Fruit fly (Drosophila melanogaster) whole organism, embryonic: Measurements from ENCODE around the gene CG9483.

Experiments
- Atf6 ChIP-seq: fragments of 200-800 bp; sonication (Bioruptor generic); IDR thresholded peaks from 2 replicates; pipeline ENCODE4 v1.3.6; 2022; ENCODE audit warnings: missing biosample characterization, missing genetic modification characterization
- CG10565 ChIP-seq: fragments of 200-800 bp; sonication (Bioruptor generic); optimal IDR thresholded peaks from 3 replicates; lab custom pipeline; 2016; ENCODE audit warnings: missing biosample characterization, mild to moderate bottlenecking, missing genetic modification characterization
- CG10979 ChIP-seq: fragments of 200-800 bp; sonication (Bioruptor generic); optimal IDR thresholded peaks from 2 replicates; lab custom pipeline; 2018; ENCODE audit warnings: missing biosample characterization, mild to moderate bottlenecking, missing genetic modification characterization, moderate library complexity
- CG11085 ChIP-seq: fragments of 200-800 bp; sonication (Bioruptor generic); IDR thresholded peaks from 2 replicates; pipeline ENCODE4 v1.3.6; 2022; ENCODE audit warnings: missing biosample characterization, missing genetic modification characterization
- CG11247 ChIP-seq: fragments of 200-800 bp; sonication (Bioruptor generic); IDR thresholded peaks from 2 replicates; pipeline ENCODE4 v1.3.6; 2022; ENCODE audit warnings: missing biosample characterization, missing genetic modification characterization
- CG13424 ChIP-seq: fragments of 200-800 bp; sonication (Bioruptor generic); optimal IDR thresholded peaks from 2 replicates; lab custom pipeline; 2019; ENCODE audit warnings: missing biosample characterization, mild to moderate bottlenecking, missing genetic modification characterization, moderate library complexity
- CG14860 ChIP-seq: fragments of 200-800 bp; sonication (Bioruptor generic); IDR thresholded peaks from 3 replicates; pipeline ENCODE4 v1.3.6; 2022; ENCODE audit warnings: missing biosample characterization, missing genetic modification characterization; ENCODE audit not compliant: partially characterized antibody
- CG15073 ChIP-seq: fragments of 200-800 bp; sonication (Bioruptor generic); optimal IDR thresholded peaks from 2 replicates; lab custom pipeline; 2016; ENCODE audit warnings: missing biosample characterization, missing genetic modification characterization
- CG1603 ChIP-seq: fragments of 200-800 bp; sonication (Bioruptor generic); optimal IDR thresholded peaks from 2 replicates; lab custom pipeline; 2019; ENCODE audit warnings: missing biosample characterization, mild to moderate bottlenecking, missing genetic modification characterization, moderate library complexity
- CG16815 ChIP-seq: fragments of 200-800 bp; sonication (Bioruptor generic); optimal IDR thresholded peaks from 3 replicates; lab custom pipeline; 2017; ENCODE audit warnings: missing biosample characterization, mild to moderate bottlenecking, missing genetic modification characterization
- CG17361 ChIP-seq: fragments of 200-800 bp; sonication (Bioruptor generic); IDR thresholded peaks from 3 replicates; pipeline ENCODE4 v1.3.6; 2022; ENCODE audit warnings: missing biosample characterization, missing genetic modification characterization
- CG17568 ChIP-seq: fragments of 200-800 bp; sonication (Bioruptor generic); optimal IDR thresholded peaks from 2 replicates; lab custom pipeline; 2018; ENCODE audit warnings: missing biosample characterization, mild to moderate bottlenecking, missing genetic modification characterization, moderate library complexity
- CG1832 ChIP-seq: fragments of 200-800 bp; sonication (Bioruptor generic); optimal IDR thresholded peaks from 2 replicates; lab custom pipeline; 2017; ENCODE audit warnings: missing biosample characterization, mild to moderate bottlenecking, missing genetic modification characterization, inconsistent platforms
- CG2116 ChIP-seq: fragments of 200-800 bp; sonication (Bioruptor generic); optimal IDR thresholded peaks from 3 replicates; lab custom pipeline; 2018; ENCODE audit warnings: missing biosample characterization, mild to moderate bottlenecking, missing genetic modification characterization
- CG3065 ChIP-seq: fragments of 200-800 bp; sonication (Bioruptor generic); optimal IDR thresholded peaks from 2 replicates; lab custom pipeline; 2016; ENCODE audit warnings: missing biosample characterization, missing genetic modification characterization
- CG4617 ChIP-seq: fragments of 200-800 bp; sonication (Bioruptor generic); optimal IDR thresholded peaks from 3 replicates; lab custom pipeline; 2016; ENCODE audit warnings: missing biosample characterization, missing genetic modification characterization, borderline replicate concordance
- CG6654 ChIP-seq: fragments of 200-800 bp; sonication (Bioruptor generic); optimal IDR thresholded peaks from 2 replicates; lab custom pipeline; 2017; ENCODE audit warnings: missing biosample characterization, mild to moderate bottlenecking, missing genetic modification characterization
- CG7372 ChIP-seq: fragments of 200-800 bp; sonication (Bioruptor generic); IDR thresholded peaks from 2 replicates; pipeline ENCODE4 v1.3.6; 2022; ENCODE audit warnings: missing biosample characterization, missing genetic modification characterization
- CG8478 ChIP-seq: fragments of >200 bp; optimal IDR thresholded peaks from 2 replicates; lab custom pipeline; 2018
- CG9797 ChIP-seq: fragments of 200-800 bp; sonication (Bioruptor generic); optimal IDR thresholded peaks from 3 replicates; lab custom pipeline; 2018; ENCODE audit warnings: missing biosample characterization, mild to moderate bottlenecking, missing genetic modification characterization
- Camta ChIP-seq: fragments of 200-800 bp; sonication (Bioruptor generic); optimal IDR thresholded peaks from 2 replicates; lab custom pipeline; 2016; ENCODE audit warnings: missing biosample characterization, missing genetic modification characterization
- D19A ChIP-seq: fragments of 200-800 bp; optimal IDR thresholded peaks from 3 replicates; lab custom pipeline; 2019; ENCODE audit warnings: missing biosample characterization, mild to moderate bottlenecking, missing genetic modification characterization, moderate library complexity
- D19B ChIP-seq: fragments of 200-800 bp; sonication (Bioruptor generic); optimal IDR thresholded peaks from 2 replicates; lab custom pipeline; 2017; ENCODE audit warnings: missing biosample characterization, mild to moderate bottlenecking, missing genetic modification characterization
- Dip2 ChIP-seq: fragments of 200-800 bp; sonication (Bioruptor generic); IDR thresholded peaks from 2 replicates; pipeline ENCODE4 v1.3.6; 2022; ENCODE audit warnings: missing biosample characterization, missing genetic modification characterization
- Dp ChIP-seq: fragments of 200-800 bp; sonication (Bioruptor generic); optimal IDR thresholded peaks from 2 replicates; lab custom pipeline; 2018; ENCODE audit warnings: missing biosample characterization, mild to moderate bottlenecking, missing genetic modification characterization, moderate library complexity
- Gsc ChIP-seq: fragments of 200-800 bp; sonication (Bioruptor generic); IDR thresholded peaks from 2 replicates; pipeline ENCODE4 v1.3.6; 2022; ENCODE audit warnings: missing biosample characterization, missing genetic modification characterization
- HLH54F ChIP-seq: fragments of 200-800 bp; sonication (Bioruptor generic); optimal IDR thresholded peaks from 3 replicates; lab custom pipeline; 2016; ENCODE audit warnings: missing biosample characterization, missing genetic modification characterization
- Hmr ChIP-seq: fragments of 200-800 bp; sonication (Bioruptor generic); optimal IDR thresholded peaks from 3 replicates; lab custom pipeline; 2017; ENCODE audit warnings: mild to moderate bottlenecking, missing biosample characterization, missing genetic modification reagents, missing genetic modification characterization
- Hr51 ChIP-seq, 2 experiments: fragments of 200-800 bp; sonication (Bioruptor generic); optimal IDR thresholded peaks; 2 replicates in 1 of 2; 3 replicates in 1 of 2; lab custom pipeline; 2016 to 2018; ENCODE audit warnings: missing biosample characterization in 2 of 2, missing genetic modification characterization in 2 of 2, mild to moderate bottlenecking in 1 of 2, moderate library complexity in 1 of 2
- Mrtf ChIP-seq: fragments of 200-800 bp; sonication (Bioruptor generic); IDR thresholded peaks from 3 replicates; pipeline ENCODE4 v1.3.6; 2022; ENCODE audit warnings: missing biosample characterization, missing genetic modification characterization
- Nf-YC ChIP-seq: fragments of 200-800 bp; optimal IDR thresholded peaks from 3 replicates; lab custom pipeline; 2019; ENCODE audit warnings: missing biosample characterization, mild to moderate bottlenecking, missing genetic modification characterization, moderate library complexity
- PHDP ChIP-seq: fragments of 200-800 bp; sonication (Bioruptor generic); optimal IDR thresholded peaks from 3 replicates; lab custom pipeline; 2018; ENCODE audit warnings: missing biosample characterization, mild to moderate bottlenecking, missing genetic modification characterization, moderate library complexity
- Ptx1 ChIP-seq: fragments of 200-800 bp; sonication (Bioruptor generic); IDR thresholded peaks from 2 replicates; pipeline ENCODE4 v1.3.6; 2022; ENCODE audit warnings: missing biosample characterization, missing genetic modification characterization
- Sry-δ ChIP-seq: fragments of 200-800 bp; sonication (Bioruptor generic); optimal IDR thresholded peaks from 2 replicates; lab custom pipeline; 2016; ENCODE audit warnings: missing biosample characterization, missing genetic modification characterization
- Xbp1 ChIP-seq: fragments of 200-800 bp; sonication (Bioruptor generic); optimal IDR thresholded peaks from 3 replicates; lab custom pipeline; 2016; ENCODE audit warnings: missing biosample characterization, mild to moderate bottlenecking, missing genetic modification characterization
- cad ChIP-seq: fragments of >200 bp; optimal IDR thresholded peaks from 2 replicates; lab custom pipeline; 2017; ENCODE audit warnings: missing biosample characterization, missing genetic modification characterization
- chif ChIP-seq, 2 experiments: fragments of 200-800 bp; sonication (Bioruptor generic); optimal IDR thresholded peaks; 3 replicates each; lab custom pipeline; 2016; ENCODE audit warnings: missing biosample characterization in 2 of 2, missing genetic modification characterization in 2 of 2
- chinmo ChIP-seq: fragments of 200-800 bp; sonication (Bioruptor generic); IDR thresholded peaks from 4 replicates; pipeline ENCODE4 v1.3.6; 2022; ENCODE audit warnings: missing biosample characterization, missing genetic modification characterization; ENCODE audit not compliant: partially characterized antibody
- dan ChIP-seq: fragments of 200-800 bp; sonication (Bioruptor generic); IDR thresholded peaks from 2 replicates; pipeline ENCODE4 v1.3.6; 2022; ENCODE audit warnings: missing biosample characterization, missing genetic modification characterization
- gcm ChIP-seq: fragments of 200-800 bp; sonication (Bioruptor generic); optimal IDR thresholded peaks from 2 replicates; lab custom pipeline; 2019; ENCODE audit warnings: missing biosample characterization, mild to moderate bottlenecking, missing genetic modification characterization, moderate library complexity
- gsb-n ChIP-seq: fragments of 200-800 bp; sonication (Bioruptor generic); optimal IDR thresholded peaks from 3 replicates; lab custom pipeline; 2018; ENCODE audit warnings: missing biosample characterization, mild to moderate bottlenecking, missing genetic modification characterization
- h ChIP-seq: fragments of >200 bp; optimal IDR thresholded peaks from 2 replicates; lab custom pipeline; 2017
- hbn ChIP-seq: fragments of 200-800 bp; sonication (Bioruptor generic); IDR thresholded peaks from 2 replicates; pipeline ENCODE4 v1.3.6; 2022; ENCODE audit warnings: missing biosample characterization, missing genetic modification characterization; ENCODE audit not compliant: partially characterized antibody
- lmd ChIP-seq: fragments of 200-800 bp; sonication (Bioruptor generic); IDR thresholded peaks from 2 replicates; pipeline ENCODE4 v1.3.6; 2022; ENCODE audit warnings: missing biosample characterization, missing genetic modification characterization
- pb ChIP-seq: fragments of 200-800 bp; sonication (Bioruptor generic); optimal IDR thresholded peaks from 3 replicates; lab custom pipeline; 2016; ENCODE audit warnings: missing biosample characterization, missing genetic modification characterization
- psq ChIP-seq: fragments of 200-800 bp; sonication (Bioruptor generic); optimal IDR thresholded peaks from 2 replicates; lab custom pipeline; 2017; ENCODE audit warnings: missing biosample characterization, missing genetic modification characterization
- schlank ChIP-seq: fragments of 200-800 bp; sonication (Bioruptor generic); optimal IDR thresholded peaks from 2 replicates; lab custom pipeline; 2018; ENCODE audit warnings: missing biosample characterization, mild to moderate bottlenecking, missing genetic modification characterization
- sisA ChIP-seq: fragments of 200-800 bp; sonication (Bioruptor generic); IDR thresholded peaks from 2 replicates; pipeline ENCODE4 v1.3.6; 2022; ENCODE audit warnings: missing biosample characterization, missing genetic modification characterization
- slbo ChIP-seq: fragments of 200-800 bp; sonication (Bioruptor generic); IDR thresholded peaks from 2 replicates; pipeline ENCODE4 v1.3.6; 2022; ENCODE audit warnings: missing biosample characterization, missing genetic modification characterization
- sqz ChIP-seq: fragments of 200-800 bp; sonication (Bioruptor generic); optimal IDR thresholded peaks from 3 replicates; lab custom pipeline; 2018; ENCODE audit warnings: missing biosample characterization, mild to moderate bottlenecking, missing genetic modification characterization
- tio ChIP-seq: fragments of 200-800 bp; sonication (Bioruptor generic); optimal IDR thresholded peaks from 2 replicates; lab custom pipeline; 2017; ENCODE audit warnings: missing biosample characterization, missing genetic modification characterization, inconsistent platforms
- ttk ChIP-seq: fragments of 200-800 bp; sonication (Bioruptor generic); IDR thresholded peaks from 2 replicates; pipeline ENCODE4 v2.1.2; 2022; ENCODE audit warnings: missing biosample characterization, missing genetic modification characterization
- vnd ChIP-seq: fragments of 200-800 bp; sonication (Bioruptor generic); IDR thresholded peaks from 3 replicates; pipeline ENCODE4 v1.3.6; 2022; ENCODE audit warnings: missing biosample characterization, missing genetic modification characterization; ENCODE audit not compliant: partially characterized antibody

Gene CG9483

dm6 chr2L:8842262-8842561, 24.4 kb upstream of the CG9483 start (continued):
- TF ChIP-seq slbo (GFP tag; lab: Robert Waterston, UW) (no peak), hbn (no peak), CG10979 (peak; percentile 47), Atf6 (GFP tag; lab: Robert Waterston, UW) (no peak), Hr51 (GFP tag; optimal IDR thresholded peaks at IDR 0.05; lab: Kevin White, UChicago) (no peak), lmd (GFP tag; lab: Robert Waterston, UW) (no peak), h (no peak), CG13424 (no peak), CG2116 (GFP tag; lab: Kevin White, UChicago) (no peak), Mrtf (GFP tag; lab: Robert Waterston, UW) (no peak), CG16815 (no peak), sqz (no peak), Ptx1 (GFP tag; lab: Robert Waterston, UW) (no peak), CG8478 (lab: Kevin White, UChicago) (no peak), CG7372 (GFP tag; lab: Robert Waterston, UW) (no peak), gcm (GFP tag; lab: Kevin White, UChicago) (no peak), Dp (GFP tag; lab: Kevin White, UChicago) (no peak), CG11247 (GFP tag; lab: Robert Waterston, UW) (no peak), CG17568 (no peak), chinmo (GFP tag; lab: Robert Waterston, UW) (no peak), Xbp1 (GFP tag; lab: Kevin White, UChicago) (peak; percentile 22), Camta (no peak), ttk (GFP tag; lab: Robert Waterston, UW) (no peak), tio (GFP tag; lab: Kevin White, UChicago) (no peak), CG6654 (GFP tag; lab: Kevin White, UChicago) (no peak), CG14860 (GFP tag; lab: Robert Waterston, UW) (no peak), Gsc (GFP tag; lab: Robert Waterston, UW) (no peak), Sry-δ (GFP tag; lab: Kevin White, UChicago) (no peak), sisA (GFP tag; lab: Robert Waterston, UW) (no peak), HLH54F (GFP tag; lab: Kevin White, UChicago) (no peak), CG3065 (GFP tag; lab: Kevin White, UChicago) (no peak), CG9797 (GFP tag; lab: Kevin White, UChicago) (no peak), CG10565 (no peak), chif (GFP tag; optimal IDR thresholded peaks at IDR 0.05; lab: Kevin White, UChicago) (peak in 1 of 2 experiments; percentile 49), cad (GFP tag; lab: Kevin White, UChicago) (no peak), pb (no peak), CG11085 (GFP tag; lab: Robert Waterston, UW) (no peak), CG1603 (tag; lab: Kevin White, UChicago) (no peak), gsb-n (tag; lab: Kevin White, UChicago) (no peak), CG4617 (GFP tag; lab: Kevin White, UChicago) (no peak), vnd (GFP tag; lab: Robert Waterston, UW) (no peak), D19A (tag; lab: Kevin White, UChicago) (no peak), Hmr (GFP tag; lab: Kevin White, UChicago) (no peak), Nf-YC (tag; lab: Kevin White, UChicago) (no peak), CG15073 (GFP tag; lab: Kevin White, UChicago) (no peak), CG1832 (no peak), dan (no peak), psq (no peak), PHDP (tag; lab: Kevin White, UChicago) (no peak), CG17361 (GFP tag; lab: Robert Waterston, UW) (0 out of 3 replicates have a peak, but pooled peaks have one; percentile 29), schlank (no peak), Dip2 (no peak), D19B (GFP tag; lab: Kevin White, UChicago) (no peak)
